Worm (Caenorhabditis elegans): ENCODE data around the gene B0303.11.
A peak's percentile ranks its signal among the peaks of the same experiment; 100 is the strongest.

The B0303.11 gene

ce11 chrIII:8733237-8733636, 23.0 kb upstream of the B0303.11 start:
- TF ChIP-seq lin-35 (GFP tag; optimal IDR thresholded peaks at IDR 0.05) (peak in 1 of 2 experiments; percentile 68), nhr-20 (tag; optimal IDR thresholded peaks at IDR 0.05) (peak; percentile 30), blmp-1 (tag; optimal IDR thresholded peaks at IDR 0.05) (peak; percentile 75), egl-27 (tag; optimal IDR thresholded peaks at IDR 0.05) (no peak), efl-3 (GFP tag; optimal IDR thresholded peaks at IDR 0.05) (no peak), C16A3.4 (tag; optimal IDR thresholded peaks at IDR 0.05) (peak; percentile 31), nhr-71 (tag; optimal IDR thresholded peaks at IDR 0.05) (peak; percentile 13), nhr-77 (tag; optimal IDR thresholded peaks at IDR 0.05) (no peak), mdl-1 (tag; optimal IDR thresholded peaks at IDR 0.05) (peak in 1 of 2 experiments; percentile 57), unc-130 (tag; optimal IDR thresholded peaks at IDR 0.05) (no peak), mef-2 (tag; optimal IDR thresholded peaks at IDR 0.05) (no peak), isw-1 (GFP tag; IDR thresholded peaks at IDR 0.05) (no peak), dpl-1 (GFP tag; optimal IDR thresholded peaks at IDR 0.05) (no peak), nhr-47 (tag; optimal IDR thresholded peaks at IDR 0.05) (no peak), dsc-1 (tag; optimal IDR thresholded peaks at IDR 0.05) (no peak), ceh-8 (GFP tag; optimal IDR thresholded peaks at IDR 0.05) (no peak), snu-23 (GFP tag; optimal IDR thresholded peaks at IDR 0.05) (peak; percentile 42), irx-1 (tag; optimal IDR thresholded peaks at IDR 0.05) (no peak), pag-3 (tag; optimal IDR thresholded peaks at IDR 0.05; ENCODE audit: borderline replicate concordance, insufficient read depth) (no peak), elt-3 (tag; optimal IDR thresholded peaks at IDR 0.05) (peak in 4 of 6 experiments; percentile 1 to 95 (median 32)), nhr-237 (tag; optimal IDR thresholded peaks at IDR 0.05) (no peak), unc-98 (GFP tag; IDR thresholded peaks at IDR 0.05) (no peak), nhr-19 (GFP tag; conservative IDR thresholded peaks at IDR 0.05) (peak; percentile 51), lin-14 (GFP tag; optimal IDR thresholded peaks at IDR 0.05) (peak; percentile 43), nhr-85 (tag) (peak; percentile 49), ets-5 (GFP tag; IDR thresholded peaks at IDR 0.05) (no peak)

DNA sequence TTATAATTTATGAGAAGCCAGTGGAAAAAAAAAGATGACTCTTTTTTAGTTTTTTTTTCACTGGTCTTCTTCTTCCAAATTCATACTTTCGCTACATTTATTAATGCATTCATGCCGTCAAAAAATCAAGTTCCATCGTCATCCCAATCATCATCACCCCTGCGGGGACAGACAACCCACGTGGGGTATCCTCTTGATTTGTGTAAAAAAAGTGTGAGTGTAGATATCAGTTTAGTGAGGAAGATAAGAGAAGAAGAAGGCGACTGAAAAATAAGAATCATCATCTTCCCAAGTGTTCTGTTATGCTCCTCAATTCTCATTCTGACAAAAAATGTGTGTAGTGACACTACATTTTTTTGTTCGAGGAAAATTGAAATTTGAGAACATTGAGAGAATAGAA, 21.8 kb upstream of the B0303.11 start:
- TF ChIP-seq nhr-71 (tag; optimal IDR thresholded peaks at IDR 0.05): peak; percentile 45
- TF ChIP-seq ceh-88 (GFP tag; IDR thresholded peaks at IDR 0.05): no peak
- TF ChIP-seq lin-13 (GFP tag; optimal IDR thresholded peaks at IDR 0.05): no peak
- TF ChIP-seq snu-23 (GFP tag; optimal IDR thresholded peaks at IDR 0.05): peak; percentile 30
- no peak for TF ChIP-seq C04F5.9 (tag; optimal IDR thresholded peaks at IDR 0.05)
- TF ChIP-seq lin-35 (GFP tag; optimal IDR thresholded peaks at IDR 0.05): peak in 1 of 2 experiments; percentile 40
- peak in 1 of 2 experiments; percentile 54 for TF ChIP-seq mdl-1 (tag; optimal IDR thresholded peaks at IDR 0.05)
- no peak for TF ChIP-seq nhr-47 (tag; optimal IDR thresholded peaks at IDR 0.05)
- no peak for TF ChIP-seq swsn-7 (tag; optimal IDR thresholded peaks at IDR 0.05)
- TF ChIP-seq mef-2 (tag; optimal IDR thresholded peaks at IDR 0.05): no peak
- peak; percentile 36 for TF ChIP-seq blmp-1 (tag; optimal IDR thresholded peaks at IDR 0.05)
- TF ChIP-seq nhr-90 (tag; optimal IDR thresholded peaks at IDR 0.05; ENCODE audit: poor library complexity): peak; percentile 12
- peak; percentile 50 for TF ChIP-seq lin-14 (GFP tag; optimal IDR thresholded peaks at IDR 0.05)
- no peak for TF ChIP-seq nhr-28 (tag; optimal IDR thresholded peaks at IDR 0.05)
- TF ChIP-seq pag-3 (tag; optimal IDR thresholded peaks at IDR 0.05; ENCODE audit: borderline replicate concordance, insufficient read depth): no peak
- no peak for TF ChIP-seq ztf-4 (tag; optimal IDR thresholded peaks at IDR 0.05)
- no peak for TF ChIP-seq ama-1 (optimal IDR thresholded peaks at IDR 0.05)
- TF ChIP-seq ceh-8 (GFP tag; optimal IDR thresholded peaks at IDR 0.05): no peak
- TF ChIP-seq elt-3 (tag; optimal IDR thresholded peaks at IDR 0.05): peak in 1 of 6 experiments; percentile 54

ce11 chrIII:8731310-8731709, 21.1 kb upstream of the B0303.11 start, which contains the start of gene ZK370.4:
ZK370.4 (minus strand) TSS chrIII:8731410.
- no peak for TF ChIP-seq efl-1 (optimal IDR thresholded peaks at IDR 0.05)
- peak in 1 of 2 experiments; percentile 57 for TF ChIP-seq efl-1 (GFP tag; optimal IDR thresholded peaks at IDR 0.05 in 1 of 2)
- TF ChIP-seq xbp-1 (tag; optimal IDR thresholded peaks at IDR 0.05): no peak

Measured in whole organism, L1 larva.